Fruit fly (Drosophila melanogaster) whole organism, embryonic: ENCODE results near the gene CG44040.

Experiments
- BEAF-32 ChIP-seq: fragments of 200-800 bp; sonication (Bioruptor generic); optimal IDR thresholded peaks from 3 replicates; lab custom pipeline; 2017; ENCODE audit warnings: missing biosample characterization, missing genetic modification characterization, mild to moderate bottlenecking, moderate library complexity, missing genetic modification reagents
- Bgb ChIP-seq: fragments of 200-800 bp; sonication (Bioruptor generic); IDR thresholded peaks from 2 replicates; pipeline ENCODE4 v1.3.6; 2022; ENCODE audit warnings: missing biosample characterization, missing genetic modification characterization; ENCODE audit not compliant: partially characterized antibody
- Blimp-1 ChIP-seq: fragments of 200-800 bp; sonication (Bioruptor generic); optimal IDR thresholded peaks from 3 replicates; lab custom pipeline; 2018; ENCODE audit warnings: missing biosample characterization, missing genetic modification characterization, mild to moderate bottlenecking, moderate library complexity, missing genetic modification reagents
- CG1024 ChIP-seq: fragments of 200-800 bp; sonication (Bioruptor generic); IDR thresholded peaks from 2 replicates; pipeline ENCODE4 v1.3.6; 2022; ENCODE audit warnings: missing biosample characterization, missing genetic modification characterization
- CG10565 ChIP-seq: fragments of 200-800 bp; sonication (Bioruptor generic); optimal IDR thresholded peaks from 3 replicates; lab custom pipeline; 2016; ENCODE audit warnings: missing biosample characterization, mild to moderate bottlenecking, missing genetic modification characterization
- CG10979 ChIP-seq: fragments of 200-800 bp; sonication (Bioruptor generic); optimal IDR thresholded peaks from 2 replicates; lab custom pipeline; 2018; ENCODE audit warnings: missing biosample characterization, mild to moderate bottlenecking, missing genetic modification characterization, moderate library complexity
- CG11456 ChIP-seq: fragments of 200-800 bp; sonication (Bioruptor generic); IDR thresholded peaks from 3 replicates; pipeline ENCODE4 v1.3.6; 2022; ENCODE audit warnings: missing biosample characterization, missing genetic modification characterization
- CG12155 ChIP-seq: fragments of 200-800 bp; sonication (Bioruptor generic); optimal IDR thresholded peaks from 3 replicates; lab custom pipeline; 2016; ENCODE audit warnings: missing biosample characterization, missing genetic modification characterization
- CG12236 ChIP-seq: fragments of 200-800 bp; sonication (Bioruptor generic); optimal IDR thresholded peaks from 2 replicates; lab custom pipeline; 2016; ENCODE audit warnings: missing biosample characterization, missing genetic modification characterization
- CG12769 ChIP-seq: fragments of 200-800 bp; sonication (Bioruptor generic); optimal IDR thresholded peaks from 2 replicates; lab custom pipeline; 2019; ENCODE audit warnings: missing biosample characterization, mild to moderate bottlenecking, missing genetic modification characterization, moderate library complexity
- CG15479 ChIP-seq: fragments of 200-800 bp; sonication (Bioruptor generic); optimal IDR thresholded peaks from 3 replicates; lab custom pipeline; 2019; ENCODE audit warnings: missing biosample characterization, mild to moderate bottlenecking, missing genetic modification characterization, moderate library complexity
- CG1603 ChIP-seq: fragments of 200-800 bp; sonication (Bioruptor generic); optimal IDR thresholded peaks from 2 replicates; lab custom pipeline; 2019; ENCODE audit warnings: missing biosample characterization, mild to moderate bottlenecking, missing genetic modification characterization, moderate library complexity
- CG1647 ChIP-seq: fragments of 200-800 bp; sonication (Bioruptor generic); optimal IDR thresholded peaks from 3 replicates; lab custom pipeline; 2016; ENCODE audit warnings: missing biosample characterization, missing genetic modification characterization
- CG17829 ChIP-seq: fragments of 200-800 bp; optimal IDR thresholded peaks from 2 replicates; lab custom pipeline; 2019; ENCODE audit warnings: missing biosample characterization, mild to moderate bottlenecking, missing genetic modification characterization, moderate library complexity
- CG18262 ChIP-seq: fragments of 200-800 bp; optimal IDR thresholded peaks from 3 replicates; lab custom pipeline; 2019; ENCODE audit warnings: missing biosample characterization, mild to moderate bottlenecking, missing genetic modification characterization, moderate library complexity
- CG2120 ChIP-seq: fragments of 200-800 bp; sonication (Bioruptor generic); optimal IDR thresholded peaks from 3 replicates; lab custom pipeline; 2016; ENCODE audit warnings: missing biosample characterization, missing genetic modification characterization
- CG4820 ChIP-seq: fragments of 200-800 bp; sonication (Bioruptor generic); optimal IDR thresholded peaks from 3 replicates; lab custom pipeline; 2016; ENCODE audit warnings: missing biosample characterization, missing genetic modification characterization
- CG5245 ChIP-seq: fragments of 200-800 bp; sonication (Bioruptor generic); optimal IDR thresholded peaks from 3 replicates; lab custom pipeline; 2016; ENCODE audit warnings: missing biosample characterization, missing genetic modification characterization
- CG6654 ChIP-seq: fragments of 200-800 bp; sonication (Bioruptor generic); optimal IDR thresholded peaks from 2 replicates; lab custom pipeline; 2017; ENCODE audit warnings: missing biosample characterization, mild to moderate bottlenecking, missing genetic modification characterization
- CG6813 ChIP-seq: fragments of 200-800 bp; sonication (Bioruptor generic); optimal IDR thresholded peaks from 2 replicates; lab custom pipeline; 2017; ENCODE audit warnings: missing biosample characterization, missing genetic modification characterization, mild to moderate bottlenecking, moderate library complexity, missing genetic modification reagents
- CG7357 ChIP-seq: fragments of 200-800 bp; sonication (Bioruptor generic); IDR thresholded peaks from 3 replicates; pipeline ENCODE4 v1.3.6; 2022; ENCODE audit warnings: missing biosample characterization, missing genetic modification characterization
- Chrac-16 ChIP-seq: fragments of 200-800 bp; sonication (Bioruptor generic); optimal IDR thresholded peaks from 3 replicates; lab custom pipeline; 2016; ENCODE audit warnings: missing biosample characterization, missing genetic modification characterization
- D ChIP-seq, 2 experiments: fragments of 200-800 bp in 1 of 2; fragments of >200 bp in 1 of 2; sonication (Bioruptor generic) in 1 of 2; optimal IDR thresholded peaks; 2 replicates in 1 of 2; 3 replicates in 1 of 2; lab custom pipeline; 2017; ENCODE audit warnings: mild to moderate bottlenecking in 1 of 2, missing biosample characterization in 1 of 2, missing genetic modification characterization in 1 of 2, missing genetic modification reagents in 1 of 2
- E2f1 ChIP-seq: fragments of 200-800 bp; sonication (Bioruptor generic); IDR thresholded peaks from 2 replicates; pipeline ENCODE4 v1.3.6; 2022; ENCODE audit warnings: missing biosample characterization, missing genetic modification characterization
- Eip74EF ChIP-seq, 2 experiments: fragments of 200-800 bp in 1 of 2; fragments of >200 bp in 1 of 2; sonication (Bioruptor generic) in 1 of 2; optimal IDR thresholded peaks; 2 replicates each; lab custom pipeline; 2017 to 2019; ENCODE audit warnings: missing biosample characterization in 2 of 2, missing genetic modification characterization in 2 of 2, mild to moderate bottlenecking in 1 of 2, moderate library complexity in 1 of 2
- Ets65A ChIP-seq: fragments of 200-800 bp; sonication (Bioruptor generic); peaks from one replicate; lab custom pipeline; 2016; ENCODE audit warnings: missing biosample characterization, missing genetic modification characterization
- Ets97D ChIP-seq: fragments of 200-800 bp; sonication (Bioruptor generic); optimal IDR thresholded peaks from 3 replicates; lab custom pipeline; 2016; ENCODE audit warnings: missing biosample characterization, missing genetic modification characterization
- Lhr ChIP-seq: fragments of 200-800 bp; sonication (Bioruptor generic); optimal IDR thresholded peaks from 3 replicates; lab custom pipeline; 2017; ENCODE audit warnings: mild to moderate bottlenecking, missing biosample characterization, missing genetic modification reagents, missing genetic modification characterization
- MBD-R2 ChIP-seq: fragments of 200-800 bp; sonication (Bioruptor generic); IDR thresholded peaks from 2 replicates; pipeline ENCODE4 v1.3.6; 2022; ENCODE audit warnings: missing biosample characterization, missing genetic modification characterization
- NFAT ChIP-seq: fragments of 200-800 bp; sonication (Bioruptor generic); IDR thresholded peaks from 2 replicates; pipeline ENCODE4 v1.3.6; 2022; ENCODE audit warnings: missing biosample characterization, missing genetic modification characterization
- Neu2 ChIP-seq: fragments of 200-800 bp; sonication (Bioruptor generic); optimal IDR thresholded peaks from 3 replicates; lab custom pipeline; 2016; ENCODE audit warnings: missing biosample characterization, missing genetic modification characterization, borderline replicate concordance
- PHDP ChIP-seq: fragments of 200-800 bp; sonication (Bioruptor generic); optimal IDR thresholded peaks from 3 replicates; lab custom pipeline; 2018; ENCODE audit warnings: missing biosample characterization, mild to moderate bottlenecking, missing genetic modification characterization, moderate library complexity
- Rx ChIP-seq: fragments of 200-800 bp; sonication (Bioruptor generic); IDR thresholded peaks from 2 replicates; pipeline ENCODE4 v1.3.6; 2022; ENCODE audit warnings: missing biosample characterization, missing genetic modification characterization
- Trl ChIP-seq, 3 experiments: fragments of >200 bp in 2 of 3; fragments of 200-800 bp in 1 of 3; sonication (Bioruptor generic) in 1 of 3; optimal IDR thresholded peaks; 2 replicates in 1 of 3; 3 replicates in 2 of 3; lab custom pipeline; 2016 to 2017; ENCODE audit warnings: missing biosample characterization in 1 of 3, missing genetic modification characterization in 1 of 3
- bbx ChIP-seq: fragments of 200-800 bp; sonication (Bioruptor generic); IDR thresholded peaks from 2 replicates; pipeline ENCODE4 v1.3.6; 2022; ENCODE audit warnings: missing biosample characterization, missing genetic modification characterization; ENCODE audit not compliant: partially characterized antibody
- ci ChIP-seq: fragments of 200-800 bp; sonication (Bioruptor generic); IDR thresholded peaks from 3 replicates; pipeline ENCODE4 v1.3.6; 2022; ENCODE audit warnings: missing biosample characterization, missing genetic modification characterization
- fd102C ChIP-seq: fragments of 200-800 bp; sonication (Bioruptor generic); optimal IDR thresholded peaks from 2 replicates; lab custom pipeline; 2018; ENCODE audit warnings: missing biosample characterization, mild to moderate bottlenecking, missing genetic modification characterization, moderate library complexity
- gfzf ChIP-seq: fragments of 200-800 bp; sonication (Bioruptor generic); optimal IDR thresholded peaks from 2 replicates; lab custom pipeline; 2016; ENCODE audit warnings: missing biosample characterization, mild to moderate bottlenecking, missing genetic modification characterization, moderate library complexity
- gsb ChIP-seq: fragments of 200-800 bp; sonication (Bioruptor generic); IDR thresholded peaks from 2 replicates; pipeline ENCODE4 v1.3.6; 2022; ENCODE audit warnings: missing biosample characterization, missing genetic modification characterization
- gt ChIP-seq: fragments of 200-800 bp; sonication (Bioruptor generic); IDR thresholded peaks from 2 replicates; pipeline ENCODE4 v1.3.6; 2022; ENCODE audit warnings: missing biosample characterization, missing genetic modification characterization
- ham ChIP-seq: fragments of 200-800 bp; sonication (Bioruptor generic); IDR thresholded peaks from 2 replicates; pipeline ENCODE4 v1.3.6; 2022; ENCODE audit warnings: missing biosample characterization, missing genetic modification characterization
- hbn ChIP-seq: fragments of 200-800 bp; sonication (Bioruptor generic); IDR thresholded peaks from 2 replicates; pipeline ENCODE4 v1.3.6; 2022; ENCODE audit warnings: missing biosample characterization, missing genetic modification characterization; ENCODE audit not compliant: partially characterized antibody
- knrl ChIP-seq: fragments of 200-800 bp; sonication (Bioruptor generic); IDR thresholded peaks from 3 replicates; pipeline ENCODE4 v1.3.6; 2022; ENCODE audit warnings: missing biosample characterization, missing genetic modification characterization; ENCODE audit not compliant: partially characterized antibody
- nerfin-2 ChIP-seq: fragments of 200-800 bp; sonication (Bioruptor generic); IDR thresholded peaks from 2 replicates; pipeline ENCODE4 v1.3.6; 2022; ENCODE audit warnings: missing biosample characterization, missing genetic modification characterization; ENCODE audit not compliant: partially characterized antibody
- pum ChIP-seq: fragments of 200-800 bp; sonication (Bioruptor generic); optimal IDR thresholded peaks from 2 replicates; lab custom pipeline; 2016; ENCODE audit warnings: missing biosample characterization, missing genetic modification characterization
- tap ChIP-seq: fragments of 200-800 bp; optimal IDR thresholded peaks from 3 replicates; lab custom pipeline; 2019; ENCODE audit warnings: missing biosample characterization, mild to moderate bottlenecking, missing genetic modification characterization, moderate library complexity
- tgo ChIP-seq: fragments of 200-800 bp; sonication (Bioruptor generic); IDR thresholded peaks from 3 replicates; pipeline ENCODE4 v1.3.6; 2022; ENCODE audit warnings: missing biosample characterization, missing genetic modification characterization
- vvl ChIP-seq: fragments of 200-800 bp; sonication (Bioruptor generic); IDR thresholded peaks from 2 replicates; pipeline ENCODE4 v1.3.6; 2022; ENCODE audit warnings: missing biosample characterization, missing genetic modification characterization

Gene CG44040

dm6 chr3R:15275158-15275623 lies 45.0 kb upstream of the CG44040 start, which contains the start of the genes Cp190 and CG4338 (continued):
- TF ChIP-seq NFAT (GFP tag; lab: Robert Waterston, UW), result peak; percentile 89
- no peak for TF ChIP-seq D (optimal IDR thresholded peaks at IDR 0.05; lab: Kevin White, UChicago)
- peak; percentile 96 for TF ChIP-seq D (GFP tag; optimal IDR thresholded peaks at IDR 0.05; lab: Kevin White, UChicago)
- TF ChIP-seq Bgb, result peak; percentile 82
- peak; percentile 53; the same call in 1 of the 2 replicates for TF ChIP-seq nerfin-2 (GFP tag; lab: Robert Waterston, UW)
- TF ChIP-seq gsb, result peak; percentile 92
- TF ChIP-seq Chrac-16 (GFP tag; lab: Kevin White, UChicago), result peak; percentile 98
- peak; percentile 81 for TF ChIP-seq CG15479
- no peak for TF ChIP-seq Trl (optimal IDR thresholded peaks at IDR 0.05; lab: Kevin White, UChicago)
- peak; percentile 90 for TF ChIP-seq Trl (GFP tag; optimal IDR thresholded peaks at IDR 0.05; lab: Kevin White, UChicago)
- peak; percentile 98 for TF ChIP-seq CG10979 (tag; lab: Kevin White, UChicago)
- TF ChIP-seq CG7357 (GFP tag; lab: Robert Waterston, UW), result peak; percentile 91
- TF ChIP-seq CG1024, result peak; percentile 76
- TF ChIP-seq Ets65A (GFP tag; lab: Kevin White, UChicago), result peak; percentile 99
- TF ChIP-seq pum (GFP tag; lab: Kevin White, UChicago), result peak; percentile 91
- TF ChIP-seq BEAF-32, result peak; percentile 93
- peak; percentile 99 for TF ChIP-seq CG17829 (tag; lab: Kevin White, UChicago)
- peak; percentile 91 for TF ChIP-seq Lhr (GFP tag; lab: Kevin White, UChicago)
- peak; percentile 96 for TF ChIP-seq CG4820 (GFP tag; lab: Kevin White, UChicago)
- peak; percentile 89 for TF ChIP-seq Rx (GFP tag; lab: Robert Waterston, UW)
- TF ChIP-seq PHDP (tag; lab: Kevin White, UChicago), result peak; percentile 99
- peak; percentile 88 for TF ChIP-seq CG6654 (GFP tag; lab: Kevin White, UChicago)
- TF ChIP-seq CG18262 (tag; lab: Kevin White, UChicago), result peak; percentile 99
- TF ChIP-seq CG1603 (tag; lab: Kevin White, UChicago), result peak; percentile 92
- TF ChIP-seq CG1647 (GFP tag; lab: Kevin White, UChicago), result peak; percentile 91
- peak; percentile 95 for TF ChIP-seq ci (GFP tag; lab: Robert Waterston, UW)
- TF ChIP-seq Neu2 (GFP tag; lab: Kevin White, UChicago), result no peak
- TF ChIP-seq ham (GFP tag; lab: Robert Waterston, UW), result peak; percentile 89
- TF ChIP-seq gfzf (GFP tag; lab: Kevin White, UChicago), result peak; percentile 43
- peak; percentile 98 for TF ChIP-seq tap (tag; lab: Kevin White, UChicago)
- TF ChIP-seq CG2120 (GFP tag; lab: Kevin White, UChicago), result peak; percentile 97
- peak; percentile 91 for TF ChIP-seq gt (GFP tag; lab: Robert Waterston, UW)
- TF ChIP-seq tgo (GFP tag; lab: Robert Waterston, UW), result peak; percentile 97
- TF ChIP-seq Eip74EF (GFP tag; optimal IDR thresholded peaks at IDR 0.05; lab: Kevin White, UChicago), result peak in 1 of 2 experiments; percentile 98
- peak; percentile 58 for TF ChIP-seq hbn
- peak; percentile 95 for TF ChIP-seq CG11456 (GFP tag; lab: Robert Waterston, UW)
- TF ChIP-seq fd102C (GFP tag; lab: Kevin White, UChicago), result peak; percentile 84
- peak; percentile 98 for TF ChIP-seq MBD-R2
- peak; percentile 81 for TF ChIP-seq knrl (GFP tag; lab: Robert Waterston, UW)
- TF ChIP-seq CG5245, result peak; percentile 93
- peak; percentile 98 for TF ChIP-seq vvl (GFP tag; lab: Robert Waterston, UW)
- peak; percentile 97 for TF ChIP-seq CG12769 (tag; lab: Kevin White, UChicago)
- TF ChIP-seq Blimp-1 (GFP tag; lab: Kevin White, UChicago), result peak; percentile 97
- peak; percentile 94 for TF ChIP-seq CG6813
- TF ChIP-seq bbx (GFP tag; lab: Robert Waterston, UW), result peak; percentile 78
- peak; percentile 97 for TF ChIP-seq CG12155 (GFP tag; lab: Kevin White, UChicago)
- peak; percentile 79 for TF ChIP-seq CG12236 (GFP tag; lab: Kevin White, UChicago)
- TF ChIP-seq Ets97D (GFP tag; lab: Kevin White, UChicago), result peak; percentile 94
- peak; percentile 61 for TF ChIP-seq CG10565 (GFP tag; lab: Kevin White, UChicago)
- TF ChIP-seq E2f1 (GFP tag; lab: Robert Waterston, UW), result peak; percentile 96
